Worm (Caenorhabditis elegans): ENCODE measurements around the gene Y37D8A.16.

Y37D8A.16 gene

DNA sequence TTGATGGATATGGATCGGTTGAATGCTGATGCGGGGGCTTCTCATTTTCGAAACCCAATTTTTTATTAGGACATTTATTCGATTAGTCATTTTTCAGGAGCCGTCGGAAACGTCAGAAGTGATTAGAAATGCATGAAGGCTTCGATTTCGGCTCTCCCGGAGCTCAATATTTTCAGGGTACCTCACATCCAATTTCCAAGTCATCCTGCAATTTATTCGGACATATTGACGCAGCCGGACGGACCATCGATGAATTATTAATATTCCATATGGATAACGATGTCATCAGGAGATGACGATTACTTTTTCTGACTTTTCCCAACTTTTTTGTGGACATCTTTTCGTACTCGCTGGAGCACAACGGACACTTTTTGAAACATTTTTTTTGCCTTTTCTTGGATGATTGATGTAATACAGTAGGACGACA lies 11.9 kb downstream of the Y37D8A.16 start (continued):
- TF ChIP-seq nhr-21 (tag; optimal IDR thresholded peaks at IDR 0.05) (no peak), Y55F3AM.14 (GFP tag; optimal IDR thresholded peaks at IDR 0.05) (no peak), egl-27 (tag; optimal IDR thresholded peaks at IDR 0.05) (no peak), sma-9 (GFP tag; optimal IDR thresholded peaks at IDR 0.05) (peak; percentile 61), sma-9 (tag; optimal IDR thresholded peaks at IDR 0.05) (no peak), nhr-23 (tag; optimal IDR thresholded peaks at IDR 0.05) (no peak), ztf-11 (tag; optimal IDR thresholded peaks at IDR 0.05) (no peak), C34F6.9 (tag; optimal IDR thresholded peaks at IDR 0.05) (no peak), nhr-237 (tag; optimal IDR thresholded peaks at IDR 0.05) (no peak), sma-3 (GFP tag; optimal IDR thresholded peaks at IDR 0.05) (peak; percentile 39), nhr-10 (tag; optimal IDR thresholded peaks at IDR 0.05) (no peak), zag-1 (tag; optimal IDR thresholded peaks at IDR 0.05) (no peak), nhr-25 (tag; optimal IDR thresholded peaks at IDR 0.05) (peak; percentile 11), elt-1 (tag; optimal IDR thresholded peaks at IDR 0.05) (no peak), elt-3 (tag; optimal IDR thresholded peaks at IDR 0.05) (no peak), mab-5 (tag; optimal IDR thresholded peaks at IDR 0.05) (no peak), unc-62 (GFP tag; optimal IDR thresholded peaks at IDR 0.05) (no peak), ceh-82 (tag; optimal IDR thresholded peaks at IDR 0.05) (no peak), lin-39 (tag; optimal IDR thresholded peaks at IDR 0.05) (no peak), sem-4 (tag; optimal IDR thresholded peaks at IDR 0.05) (peak; percentile 20), snpc-4 (tag; optimal IDR thresholded peaks at IDR 0.05) (no peak), ama-1 (optimal IDR thresholded peaks at IDR 0.05) (peak; percentile 50), ceh-16 (tag; optimal IDR thresholded peaks at IDR 0.05) (no peak), nhr-11 (tag; optimal IDR thresholded peaks at IDR 0.05) (no peak)

- TF ChIP-seq nhr-129 (tag; optimal IDR thresholded peaks at IDR 0.05) (peak; percentile 97), nhr-77 (tag; optimal IDR thresholded peaks at IDR 0.05) (peak; percentile 90), ztf-1 (GFP tag; conservative IDR thresholded peaks at IDR 0.05) (peak; percentile 97; the same call in 1 of the 2 replicates), nhr-23 (tag; optimal IDR thresholded peaks at IDR 0.05) (no peak), mdl-1 (tag; optimal IDR thresholded peaks at IDR 0.05) (peak; percentile 82 to 92), aly-2 (tag; optimal IDR thresholded peaks at IDR 0.05) (peak; percentile 62), sem-4 (tag; optimal IDR thresholded peaks at IDR 0.05) (peak; percentile 100), C34F6.9 (tag; optimal IDR thresholded peaks at IDR 0.05) (peak; percentile 100), ztf-4 (tag; optimal IDR thresholded peaks at IDR 0.05) (peak; percentile 99), ceh-16 (tag; optimal IDR thresholded peaks at IDR 0.05) (peak; percentile 93), nhr-25 (tag; optimal IDR thresholded peaks at IDR 0.05) (peak; percentile 99), peb-1 (tag; optimal IDR thresholded peaks at IDR 0.05) (no peak), blmp-1 (tag; optimal IDR thresholded peaks at IDR 0.05; ENCODE audit: insufficient read depth) (peak; percentile 89), ztf-11 (tag; optimal IDR thresholded peaks at IDR 0.05) (peak; percentile 17), unc-62 (GFP tag; optimal IDR thresholded peaks at IDR 0.05) (peak; percentile 94), lin-39 (tag; optimal IDR thresholded peaks at IDR 0.05) (no peak), lsy-2 (tag; optimal IDR thresholded peaks at IDR 0.05) (peak; percentile 100), unc-39 (tag; optimal IDR thresholded peaks at IDR 0.05) (no peak), dmd-4 (tag; optimal IDR thresholded peaks at IDR 0.05) (peak; percentile 72), nhr-12 (tag; optimal IDR thresholded peaks at IDR 0.05) (peak; percentile 83), lin-11 (tag; optimal IDR thresholded peaks at IDR 0.05) (peak; percentile 99), egl-27 (tag; optimal IDR thresholded peaks at IDR 0.05) (peak; percentile 97), ZK546.5 (tag; optimal IDR thresholded peaks at IDR 0.05) (peak; percentile 88), fos-1 (tag; optimal IDR thresholded peaks at IDR 0.05) (peak; percentile 100), crh-2 (tag; optimal IDR thresholded peaks at IDR 0.05) (peak; percentile 99), R02D3.7 (tag; optimal IDR thresholded peaks at IDR 0.05) (peak; percentile 85), Y55F3AM.14 (GFP tag; optimal IDR thresholded peaks at IDR 0.05) (peak; percentile 98), F13H6.1 (tag; optimal IDR thresholded peaks at IDR 0.05) (peak; percentile 99), mab-5 (tag; optimal IDR thresholded peaks at IDR 0.05) (peak; percentile 98), elt-1 (tag; optimal IDR thresholded peaks at IDR 0.05) (no peak), skn-1 (tag; optimal IDR thresholded peaks at IDR 0.05) (peak; percentile 87), unc-55 (GFP tag; optimal IDR thresholded peaks at IDR 0.05) (peak; percentile 100), sma-3 (GFP tag; optimal IDR thresholded peaks at IDR 0.05) (peak; percentile 100), snpc-4 (tag; optimal IDR thresholded peaks at IDR 0.05) (peak; percentile 92), nhr-11 (tag; optimal IDR thresholded peaks at IDR 0.05) (no peak), mbf-1 (tag; optimal IDR thresholded peaks at IDR 0.05) (peak; percentile 57), ceh-82 (tag; optimal IDR thresholded peaks at IDR 0.05) (peak; percentile 94), alr-1 (tag; optimal IDR thresholded peaks at IDR 0.05) (no peak), zag-1 (tag; optimal IDR thresholded peaks at IDR 0.05) (peak; percentile 96), lin-13 (GFP tag; optimal IDR thresholded peaks at IDR 0.05) (peak; percentile 99), nhr-21 (tag; optimal IDR thresholded peaks at IDR 0.05) (peak; percentile 99), gmeb-1 (tag; optimal IDR thresholded peaks at IDR 0.05) (peak; percentile 100), nhr-237 (tag; optimal IDR thresholded peaks at IDR 0.05) (peak; percentile 89), sma-9 (GFP tag; optimal IDR thresholded peaks at IDR 0.05) (peak; percentile 99), sma-9 (tag; optimal IDR thresholded peaks at IDR 0.05) (no peak), nhr-10 (tag; optimal IDR thresholded peaks at IDR 0.05) (peak; percentile 95), elt-3 (tag; optimal IDR thresholded peaks at IDR 0.05) (no peak), nhr-6 (tag; optimal IDR thresholded peaks at IDR 0.05) (peak; percentile 99)
Observed at ce11 chrIII:12904987-12905541, 13.4 kb downstream of the Y37D8A.16 start, which contains the start of gene cox-5A. Gene cox-5A (plus strand): TSS chrIII:12905491.

All from whole organism, L2 larva.